Worm (Caenorhabditis elegans): ENCODE measurements around the gene srlf-28.

The srlf-28 gene

DNA sequence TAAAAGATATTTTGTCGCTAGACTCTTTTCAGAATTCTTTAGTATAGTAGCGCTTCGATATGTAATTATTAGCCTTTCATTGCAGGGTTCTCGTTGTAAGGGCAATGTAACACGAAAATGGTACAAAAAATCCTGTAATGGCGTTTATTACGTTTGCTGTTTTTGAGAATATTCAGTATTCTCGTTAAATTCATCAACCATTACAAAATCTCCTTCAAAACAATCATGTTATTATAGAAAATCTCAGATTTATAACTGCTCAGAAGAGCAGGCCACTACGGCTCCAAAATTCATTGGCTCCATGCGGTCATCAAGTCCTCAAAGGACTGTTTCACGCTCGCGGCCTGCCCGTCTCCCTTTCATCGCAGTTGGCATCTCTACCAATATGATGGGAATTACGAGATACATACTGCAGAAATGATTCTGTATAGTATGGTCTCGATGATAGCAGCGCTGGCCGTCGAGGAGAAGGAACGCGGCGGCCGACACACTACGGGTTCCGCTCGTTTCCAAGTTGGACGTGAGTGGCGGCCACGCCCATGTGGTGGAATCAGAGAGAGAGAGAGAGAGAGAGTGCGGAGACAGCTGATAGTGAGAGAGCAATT, 16.9 kb downstream of the srlf-28 start (continued):
- TF ChIP-seq him-1 (tag; optimal IDR thresholded peaks at IDR 0.05) (peak; percentile 87), hlh-12 (tag; optimal IDR thresholded peaks at IDR 0.05) (no peak), nhr-90 (tag; optimal IDR thresholded peaks at IDR 0.05) (peak; percentile 59), madf-3 (GFP tag; IDR thresholded peaks at IDR 0.05) (0 out of 2 replicates have a peak, but pooled peaks have one; percentile 65), tbp1 (GFP tag; optimal IDR thresholded peaks at IDR 0.05) (peak; percentile 84), unc-62 (GFP tag; optimal IDR thresholded peaks at IDR 0.05) (no peak), nhr-179 (tag; optimal IDR thresholded peaks at IDR 0.05) (no peak), K11D2.4 (GFP tag; IDR thresholded peaks at IDR 0.05) (0 out of 2 replicates have a peak, but pooled peaks have one; percentile 56), nfya-2 (GFP tag; IDR thresholded peaks at IDR 0.05) (0 out of 2 replicates have a peak, but pooled peaks have one; percentile 66), egrh-3 (GFP tag; IDR thresholded peaks at IDR 0.05) (peak; percentile 82), D2030.7 (GFP tag; IDR thresholded peaks at IDR 0.05) (peak; percentile 96), nhr-120 (GFP tag; IDR thresholded peaks at IDR 0.05) (no peak), F39B2.1 (GFP tag; IDR thresholded peaks at IDR 0.05) (peak; percentile 45; the same call in 1 of the 2 replicates), lag-1 (GFP tag; IDR thresholded peaks at IDR 0.05) (no peak), hlh-26 (GFP tag; conservative IDR thresholded peaks at IDR 0.05) (no peak), rec-8 (tag; optimal IDR thresholded peaks at IDR 0.05) (peak in 1 of 2 experiments; percentile 7), zim-3 (tag; optimal IDR thresholded peaks at IDR 0.05) (peak; percentile 25), hmg-20 (GFP tag; IDR thresholded peaks at IDR 0.05) (peak; percentile 80), mcd-1 (GFP tag; IDR thresholded peaks at IDR 0.05) (peak; percentile 87), unc-130 (GFP tag; optimal IDR thresholded peaks at IDR 0.05) (peak; percentile 33), attf-6 (GFP tag; IDR thresholded peaks at IDR 0.05) (peak; percentile 100), ZK185.1 (tag; optimal IDR thresholded peaks at IDR 0.05; ENCODE audit: poor library complexity, severe bottlenecking) (peak; percentile 61), hsf-1 (GFP tag; IDR thresholded peaks at IDR 0.05) (peak; percentile 78), rcor-1 (GFP tag; IDR thresholded peaks at IDR 0.05) (peak; percentile 95), repo-1 (tag; optimal IDR thresholded peaks at IDR 0.05) (peak; percentile 91), T07F8.4 (tag; optimal IDR thresholded peaks at IDR 0.05) (peak; percentile 35), mxl-1 (tag; optimal IDR thresholded peaks at IDR 0.05) (no peak), efl-1 (GFP tag; optimal IDR thresholded peaks at IDR 0.05) (peak; percentile 5), B0019.2 (GFP tag; conservative IDR thresholded peaks at IDR 0.05) (no peak), snpc-1.3 (tag; optimal IDR thresholded peaks at IDR 0.05; ENCODE audit: insufficient read depth) (peak; percentile 97), lsl-1 (GFP tag; optimal IDR thresholded peaks at IDR 0.05) (peak; percentile 71), atf-7 (tag; optimal IDR thresholded peaks at IDR 0.05) (peak; percentile 81), ztf-26 (tag; optimal IDR thresholded peaks at IDR 0.05) (peak; percentile 72), mel-28 (tag; optimal IDR thresholded peaks at IDR 0.05; ENCODE audit: borderline replicate concordance) (no peak), lir-1 (GFP tag; conservative IDR thresholded peaks at IDR 0.05) (peak; percentile 80), zfh-2 (GFP tag; conservative IDR thresholded peaks at IDR 0.05) (no peak), chd-7 (tag; optimal IDR thresholded peaks at IDR 0.05) (no peak), F37B4.10 (GFP tag; IDR thresholded peaks at IDR 0.05) (no peak), F33H1.4 (GFP tag; IDR thresholded peaks at IDR 0.05) (peak; percentile 69), ztf-6 (GFP tag; IDR thresholded peaks at IDR 0.05) (no peak), T26A5.8 (tag; optimal IDR thresholded peaks at IDR 0.05) (peak; percentile 34), lin-35 (GFP tag; optimal IDR thresholded peaks at IDR 0.05) (no peak), egl-18 (GFP tag; IDR thresholded peaks at IDR 0.05) (0 out of 2 replicates have a peak, but pooled peaks have one; percentile 27), sea-2 (GFP tag; IDR thresholded peaks at IDR 0.05) (no peak), hmg-1.2 (GFP tag; IDR thresholded peaks at IDR 0.05) (peak; percentile 93), K12H6.12 (tag; optimal IDR thresholded peaks at IDR 0.05) (peak; percentile 33), dpff-1 (tag; optimal IDR thresholded peaks at IDR 0.05) (no peak), athp-1 (tag; optimal IDR thresholded peaks at IDR 0.05) (peak; percentile 20)
